Fruit fly (Drosophila melanogaster) whole organism, pupa: ENCODE data around the gene CG13994.

Source experiments
- CG10348 ChIP-seq: fragments of 200-800 bp; sonication (Bioruptor generic); IDR thresholded peaks from 2 replicates; pipeline ENCODE4 v1.3.6; 2022; ENCODE audit warnings: missing biosample characterization, missing genetic modification characterization
- CG13204 ChIP-seq: fragments of 200-800 bp; sonication (Bioruptor generic); optimal IDR thresholded peaks from 2 replicates; lab custom pipeline; 2018; ENCODE audit warnings: missing biosample characterization, mild to moderate bottlenecking, missing genetic modification characterization, moderate library complexity
- CG15710 ChIP-seq: fragments of 200-800 bp; sonication (Bioruptor generic); optimal IDR thresholded peaks from 2 replicates; lab custom pipeline; 2018; ENCODE audit warnings: missing biosample characterization, mild to moderate bottlenecking, missing genetic modification characterization, moderate library complexity
- CG17806 ChIP-seq: fragments of 200-800 bp; sonication (Bioruptor generic); optimal IDR thresholded peaks from 2 replicates; lab custom pipeline; 2018; ENCODE audit warnings: missing biosample characterization, mild to moderate bottlenecking, missing genetic modification characterization, moderate library complexity
- CG32121 ChIP-seq: fragments of 200-800 bp; sonication (Bioruptor generic); IDR thresholded peaks from 2 replicates; pipeline ENCODE4 v1.3.6; 2022; ENCODE audit warnings: missing biosample characterization, missing genetic modification characterization
- CG34367 ChIP-seq: fragments of 200-800 bp; sonication (Bioruptor generic); optimal IDR thresholded peaks from 2 replicates; lab custom pipeline; 2018; ENCODE audit warnings: missing biosample characterization, mild to moderate bottlenecking, missing genetic modification characterization
- CG4496 ChIP-seq: fragments of 200-800 bp; sonication (Bioruptor generic); IDR thresholded peaks from 3 replicates; pipeline ENCODE4 v1.3.6; 2022; ENCODE audit warnings: missing biosample characterization, missing genetic modification characterization
- CG8301 ChIP-seq: fragments of 200-800 bp; sonication (Bioruptor generic); optimal IDR thresholded peaks from 2 replicates; lab custom pipeline; 2018; ENCODE audit warnings: missing biosample characterization, mild to moderate bottlenecking, missing genetic modification characterization
- D1 ChIP-seq: fragments of 200-800 bp; sonication (Bioruptor generic); optimal IDR thresholded peaks from 2 replicates; lab custom pipeline; 2018; ENCODE audit warnings: missing biosample characterization, mild to moderate bottlenecking, missing genetic modification characterization, moderate library complexity
- EcR ChIP-seq: fragments of 200-800 bp; sonication (Bioruptor generic); optimal IDR thresholded peaks from 3 replicates; lab custom pipeline; 2019; ENCODE audit warnings: missing biosample characterization, missing genetic modification characterization, mild to moderate bottlenecking, moderate library complexity, missing genetic modification reagents
- Ets98B ChIP-seq: fragments of 200-800 bp; sonication (Bioruptor generic); IDR thresholded peaks from 2 replicates; pipeline ENCODE4 v1.3.6; 2022; ENCODE audit warnings: missing biosample characterization, missing genetic modification characterization
- Pif1B ChIP-seq: fragments of 200-800 bp; sonication (Bioruptor generic); optimal IDR thresholded peaks from 3 replicates; lab custom pipeline; 2016; ENCODE audit warnings: missing biosample characterization, missing genetic modification characterization
- Snoo ChIP-seq: fragments of 200-800 bp; sonication (Bioruptor generic); optimal IDR thresholded peaks from 3 replicates; lab custom pipeline; 2017; ENCODE audit warnings: missing biosample characterization, mild to moderate bottlenecking, missing genetic modification characterization, inconsistent platforms
- fd96Ca ChIP-seq: fragments of 200-800 bp; sonication (Bioruptor generic); IDR thresholded peaks from 3 replicates; pipeline ENCODE4 v1.3.6; 2022; ENCODE audit warnings: missing biosample characterization, missing genetic modification characterization

dm6 chr2L:6020535-6020934 is 42.3 kb upstream of the CG13994 start, which contains the start of gene CG13996:
- TF ChIP-seq CG32121 (no peak), CG17806 (tag; lab: Kevin White, UChicago) (no peak), Snoo (tag; lab: Kevin White, UChicago) (no peak), CG10348 (GFP tag; lab: Robert Waterston, UW) (no peak), EcR (GFP tag; lab: Kevin White, UChicago) (no peak), CG13204 (GFP tag; lab: Kevin White, UChicago) (no peak), Pif1B (GFP tag; lab: Kevin White, UChicago) (no peak), fd96Ca (GFP tag; lab: Robert Waterston, UW) (no peak), CG8301 (no peak), CG15710 (tag; lab: Kevin White, UChicago) (no peak), Ets98B (GFP tag; lab: Robert Waterston, UW) (no peak), CG4496 (GFP tag; lab: Robert Waterston, UW) (no peak), CG34367 (tag; lab: Kevin White, UChicago) (no peak), D1 (tag; lab: Kevin White, UChicago) (no peak)
